Worm (Caenorhabditis elegans) whole organism, late embryonic: ENCODE data around the gene ufm-1.

ENCODE experiments used
- K09A11.1 ChIP-seq: sonication (generic microtip); optimal IDR thresholded peaks from 2 replicates; lab custom pipeline; 2017; ENCODE audit warnings: antibody characterized with exemption, mild to moderate bottlenecking, missing genetic modification characterization, missing compliant biosample characterization; ENCODE audit not compliant: insufficient read depth
- T23F11.4 ChIP-seq: fragments of 200-800 bp; sonication (Bioruptor generic); optimal IDR thresholded peaks from 2 replicates; lab custom pipeline; 2018; ENCODE audit warnings: mild to moderate bottlenecking, missing genetic modification characterization, missing compliant biosample characterization
- ahr-1 ChIP-seq: sonication (generic microtip); optimal IDR thresholded peaks from 2 replicates; lab custom pipeline; 2016; ENCODE audit warnings: missing genetic modification characterization, missing compliant biosample characterization
- ceh-14 ChIP-seq: sonication (generic microtip); optimal IDR thresholded peaks from 2 replicates; lab custom pipeline; 2016; ENCODE audit warnings: missing genotype, missing genetic modification characterization, missing compliant biosample characterization
- ceh-2 ChIP-seq: sonication (generic microtip); optimal IDR thresholded peaks from 2 replicates; lab custom pipeline; 2016; ENCODE audit warnings: missing genotype, missing genetic modification characterization, missing compliant biosample characterization
- ceh-22 ChIP-seq: sonication (generic microtip); optimal IDR thresholded peaks from 2 replicates; lab custom pipeline; 2017; ENCODE audit warnings: missing biosample characterization, missing genetic modification characterization
- ceh-30 ChIP-seq: fragments of 150-350 bp; optimal IDR thresholded peaks from 2 replicates; lab custom pipeline; 2014; ENCODE audit warnings: missing biosample characterization, missing genetic modification characterization
- ceh-34 ChIP-seq: sonication (generic microtip); optimal IDR thresholded peaks from 2 replicates; lab custom pipeline; 2016; ENCODE audit warnings: mild to moderate bottlenecking, missing genetic modification characterization, missing compliant biosample characterization
- ceh-48 ChIP-seq: sonication (generic microtip); optimal IDR thresholded peaks from 2 replicates; lab custom pipeline; 2016; ENCODE audit warnings: missing genetic modification characterization, inconsistent platforms, missing compliant biosample characterization
- che-1 ChIP-seq: sonication (generic microtip); optimal IDR thresholded peaks from 2 replicates; lab custom pipeline; 2016; ENCODE audit warnings: mild to moderate bottlenecking, missing genetic modification characterization, missing compliant biosample characterization
- elt-4 ChIP-seq: sonication (generic microtip); optimal IDR thresholded peaks from 2 replicates; lab custom pipeline; 2016; ENCODE audit warnings: missing genetic modification characterization, missing compliant biosample characterization
- eyg-1 ChIP-seq: sonication (generic microtip); optimal IDR thresholded peaks from 2 replicates; lab custom pipeline; 2016; ENCODE audit warnings: missing genotype, missing genetic modification characterization, missing compliant biosample characterization
- fax-1 ChIP-seq: sonication (generic microtip); optimal IDR thresholded peaks from 2 replicates; lab custom pipeline; 2016; ENCODE audit warnings: missing genotype, missing genetic modification characterization, missing compliant biosample characterization
- gmeb-2 ChIP-seq: sonication (generic microtip); optimal IDR thresholded peaks from 2 replicates; lab custom pipeline; 2016; ENCODE audit warnings: missing genetic modification characterization, inconsistent platforms, missing compliant biosample characterization
- hlh-13 ChIP-seq: fragments of 200-800 bp; sonication (Bioruptor generic); optimal IDR thresholded peaks from 2 replicates; lab custom pipeline; 2018; ENCODE audit warnings: mild to moderate bottlenecking, missing genetic modification characterization, missing compliant biosample characterization
- hlh-6 ChIP-seq: sonication (generic microtip); optimal IDR thresholded peaks from 2 replicates; lab custom pipeline; 2016; ENCODE audit warnings: missing genotype, missing genetic modification characterization, missing compliant biosample characterization
- madf-2 ChIP-seq: sonication (generic microtip); optimal IDR thresholded peaks from 2 replicates; lab custom pipeline; 2017; ENCODE audit warnings: missing genetic modification characterization, missing compliant biosample characterization
- mec-3 ChIP-seq: sonication (generic microtip); optimal IDR thresholded peaks from 2 replicates; lab custom pipeline; 2016; ENCODE audit warnings: borderline replicate concordance, missing genetic modification characterization, missing compliant biosample characterization
- nhr-232 ChIP-seq: sonication (generic microtip); optimal IDR thresholded peaks from 2 replicates; lab custom pipeline; 2016; ENCODE audit warnings: missing genetic modification characterization, missing compliant biosample characterization
- npax-4 ChIP-seq: sonication (generic microtip); optimal IDR thresholded peaks from 2 replicates; lab custom pipeline; 2016; ENCODE audit warnings: missing genetic modification characterization, missing compliant biosample characterization
- odd-2 ChIP-seq: sonication (generic microtip); optimal IDR thresholded peaks from 2 replicates; lab custom pipeline; 2017; ENCODE audit warnings: antibody characterized with exemption, mild to moderate bottlenecking, missing genetic modification characterization, missing compliant biosample characterization
- pag-3 ChIP-seq: sonication (generic microtip); optimal IDR thresholded peaks from 2 replicates; lab custom pipeline; 2016; ENCODE audit warnings: missing compliant biosample characterization, missing genetic modification characterization, borderline replicate concordance
- pat-9 ChIP-seq: fragments of 200-800 bp; sonication (Bioruptor generic); optimal IDR thresholded peaks from 2 replicates; lab custom pipeline; 2018; ENCODE audit warnings: mild to moderate bottlenecking, missing genetic modification characterization, moderate library complexity, missing compliant biosample characterization
- pax-1 ChIP-seq: fragments of 150-350 bp; optimal IDR thresholded peaks from 2 replicates; lab custom pipeline; 2014; ENCODE audit warnings: missing biosample characterization, missing genetic modification characterization
- pha-4 ChIP-seq: fragments of 150-350 bp; optimal IDR thresholded peaks from 2 replicates; lab custom pipeline; 2018; ENCODE audit warnings: missing biosample characterization, missing genetic modification reagents, missing genetic modification characterization
- ref-2 ChIP-seq: sonication (generic microtip); optimal IDR thresholded peaks from 2 replicates; lab custom pipeline; 2016; ENCODE audit warnings: missing genetic modification characterization, missing compliant biosample characterization
- sdc-2 ChIP-seq: sonication (generic microtip); optimal IDR thresholded peaks from 2 replicates; lab custom pipeline; 2016; ENCODE audit warnings: missing genotype, missing genetic modification characterization, missing compliant biosample characterization
- sox-4 ChIP-seq: sonication (generic microtip); optimal IDR thresholded peaks from 2 replicates; lab custom pipeline; 2017; ENCODE audit warnings: mild to moderate bottlenecking, missing genetic modification characterization, inconsistent platforms, missing compliant biosample characterization
- syd-9 ChIP-seq: sonication (generic microtip); optimal IDR thresholded peaks from 2 replicates; lab custom pipeline; 2016; ENCODE audit warnings: mild to moderate bottlenecking, missing genetic modification characterization, moderate library complexity, missing compliant biosample characterization
- ttx-3 ChIP-seq: sonication (generic microtip); optimal IDR thresholded peaks from 2 replicates; lab custom pipeline; 2016; ENCODE audit warnings: missing genetic modification reagents, missing genetic modification characterization, missing compliant biosample characterization
- unc-42 ChIP-seq: sonication (generic microtip); optimal IDR thresholded peaks from 2 replicates; lab custom pipeline; 2016; ENCODE audit warnings: missing genotype, missing genetic modification characterization, missing compliant biosample characterization
- unc-55 ChIP-seq: sonication (generic microtip); optimal IDR thresholded peaks from 2 replicates; lab custom pipeline; 2017; ENCODE audit warnings: missing biosample characterization, missing genetic modification reagents, missing genetic modification characterization
- zip-5 ChIP-seq: sonication (generic microtip); optimal IDR thresholded peaks from 2 replicates; lab custom pipeline; 2016; ENCODE audit warnings: missing genetic modification characterization, missing compliant biosample characterization
- ztf-16 ChIP-seq: sonication (generic microtip); optimal IDR thresholded peaks from 2 replicates; lab custom pipeline; 2017; ENCODE audit warnings: missing genetic modification characterization, missing compliant biosample characterization

Gene ufm-1

ce11 chrIII:7859313-7859712 lies 534 bp downstream of the ufm-1 start, which contains the start of gene tomm-7:
tomm-7 (plus strand) TSS chrIII:7859613.
- TF ChIP-seq ceh-30 (tag; lab: Kevin White, UChicago): no peak
- no peak for TF ChIP-seq nhr-232
- no peak for TF ChIP-seq unc-55 (GFP tag; lab: Kevin White, UChicago)
- no peak for TF ChIP-seq npax-4 (tag; lab: Kevin White, UChicago)
- no peak for TF ChIP-seq elt-4
- TF ChIP-seq T23F11.4 (GFP tag; lab: Kevin White, UChicago): no peak
- no peak for TF ChIP-seq mec-3 (tag; lab: Kevin White, UChicago)
- no peak for TF ChIP-seq pat-9 (tag; lab: Kevin White, UChicago)
- no peak for TF ChIP-seq ahr-1 (tag; lab: Kevin White, UChicago)
- TF ChIP-seq syd-9 (tag; lab: Kevin White, UChicago): no peak
- TF ChIP-seq pha-4 (tag; lab: Kevin White, UChicago): no peak
- TF ChIP-seq ceh-2 (tag; lab: Kevin White, UChicago): no peak
- TF ChIP-seq ztf-16 (tag; lab: Kevin White, UChicago): no peak

- no peak for TF ChIP-seq mec-3 (tag; lab: Kevin White, UChicago)
- no peak for TF ChIP-seq pha-4 (tag; lab: Kevin White, UChicago)
- TF ChIP-seq pat-9 (tag; lab: Kevin White, UChicago): no peak
- no peak for TF ChIP-seq che-1
- no peak for TF ChIP-seq elt-4
- TF ChIP-seq pax-1 (tag; lab: Kevin White, UChicago): no peak
- no peak for TF ChIP-seq sdc-2 (tag; lab: Kevin White, UChicago)
- TF ChIP-seq gmeb-2 (tag; lab: Kevin White, UChicago): no peak
- no peak for TF ChIP-seq sox-4
These were observed 2.1 kb downstream of the ufm-1 start, which contains the start of gene cuc-1 for ce11 chrIII:7860885-7861284. cuc-1 (minus strand) TSS chrIII:7860985.

- TF ChIP-seq eyg-1 (tag; lab: Kevin White, UChicago): no peak
- peak; percentile 11 for TF ChIP-seq unc-42 (tag; lab: Kevin White, UChicago)
- TF ChIP-seq unc-55 (GFP tag; lab: Kevin White, UChicago): no peak
- TF ChIP-seq odd-2 (tag; lab: Kevin White, UChicago): no peak
- TF ChIP-seq ref-2 (tag; lab: Kevin White, UChicago): no peak
These were observed 2.8 kb downstream of the ufm-1 start, which contains the start of gene snr-5 for ce11 chrIII:7861535-7862120. snr-5 (plus strand) TSS chrIII:7862070.

- TF ChIP-seq npax-4 (tag; lab: Kevin White, UChicago) (no peak), pat-9 (tag; lab: Kevin White, UChicago) (no peak), pag-3 (tag; lab: Kevin White, UChicago) (no peak), hlh-6 (tag; lab: Kevin White, UChicago) (no peak), sdc-2 (tag; lab: Kevin White, UChicago) (no peak), unc-55 (GFP tag; lab: Kevin White, UChicago) (no peak), K09A11.1 (tag; lab: Kevin White, UChicago) (no peak), elt-4 (no peak), nhr-232 (no peak), unc-42 (tag; lab: Kevin White, UChicago) (no peak), ttx-3 (no peak), mec-3 (tag; lab: Kevin White, UChicago) (no peak)
These were observed 6.5 kb downstream of the ufm-1 start, which contains the start of gene slc-17.3 for ce11 chrIII:7865238-7865761. slc-17.3 (minus strand) TSS chrIII:7865288.

ce11 chrIII:7866189-7866588 lies 7.4 kb downstream of the ufm-1 start, which contains the start of gene cup-4:
cup-4 (plus strand) TSS chrIII:7866489.
- TF ChIP-seq fax-1 (tag; lab: Kevin White, UChicago) (no peak), ceh-34 (no peak), che-1 (no peak), hlh-6 (tag; lab: Kevin White, UChicago) (no peak), syd-9 (tag; lab: Kevin White, UChicago) (no peak), ceh-14 (tag; lab: Kevin White, UChicago) (no peak), elt-4 (no peak), ceh-22 (tag; lab: Kevin White, UChicago) (no peak), ceh-48 (tag; lab: Kevin White, UChicago) (no peak), zip-5 (no peak), madf-2 (tag; lab: Kevin White, UChicago) (no peak), hlh-13 (GFP tag; lab: Kevin White, UChicago) (no peak), pat-9 (tag; lab: Kevin White, UChicago) (no peak), pag-3 (tag; lab: Kevin White, UChicago) (no peak)
